Worm (Caenorhabditis elegans): ENCODE results near the gene srh-16.

The srh-16 gene

DNA sequence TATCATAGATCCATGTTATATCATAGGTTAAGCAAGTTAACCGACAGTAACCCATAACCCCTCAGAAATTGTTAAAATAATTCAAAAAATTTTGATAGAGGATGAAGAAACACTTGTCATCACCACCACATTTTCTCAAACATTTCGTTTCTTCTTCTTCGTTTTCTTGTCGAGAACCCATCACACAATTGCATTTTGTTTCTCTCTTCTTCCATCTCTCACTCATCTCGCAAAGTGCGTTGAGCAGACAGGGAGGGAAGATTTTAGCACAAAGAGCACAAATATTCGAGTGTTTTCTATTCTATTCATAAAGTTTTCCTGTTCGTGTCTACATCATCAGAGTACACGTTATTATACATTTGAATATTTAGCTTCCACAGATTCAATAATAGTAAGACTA, 22.8 kb downstream of the srh-16 start:
- TF ChIP-seq unc-42 (tag; optimal IDR thresholded peaks at IDR 0.05) (peak; percentile 59), hlh-15 (tag; optimal IDR thresholded peaks at IDR 0.05) (no peak)

- TF ChIP-seq fax-1 (tag; optimal IDR thresholded peaks at IDR 0.05): no peak
- no peak for TF ChIP-seq dmd-4 (tag; optimal IDR thresholded peaks at IDR 0.05; ENCODE audit: borderline replicate concordance)
Observed at ce11 chrV:12316076-12316475, 24.4 kb downstream of the srh-16 start.

DNA sequence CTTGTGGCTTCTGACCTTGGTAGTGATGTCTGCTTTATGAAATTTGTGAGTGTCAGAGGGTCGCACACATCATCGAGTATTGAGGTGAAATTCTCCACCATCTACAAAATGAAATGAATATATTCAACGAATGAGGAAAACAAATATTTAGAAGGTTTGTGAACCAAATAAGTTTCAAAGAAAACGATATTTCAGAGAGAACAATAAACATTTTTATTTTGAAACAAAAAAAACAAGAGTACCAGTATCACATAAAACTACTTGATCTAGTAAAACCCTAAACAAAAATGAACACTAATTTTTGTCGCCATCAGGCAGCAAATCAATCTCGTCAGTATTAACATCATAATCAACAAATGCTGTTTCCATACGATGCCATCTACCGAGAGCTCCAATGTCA, 25.4 kb downstream of the srh-16 start, which contains the start of gene R04F11.3:
R04F11.3 (minus strand) TSS at position 101 of the 400 bp plus-strand sequence.
- TF ChIP-seq syd-9 (tag; optimal IDR thresholded peaks at IDR 0.05): no peak
- TF ChIP-seq hlh-8 (tag; optimal IDR thresholded peaks at IDR 0.05): no peak
- TF ChIP-seq F13H6.1 (tag; optimal IDR thresholded peaks at IDR 0.05): no peak
- TF ChIP-seq pha-4 (tag; optimal IDR thresholded peaks at IDR 0.05): no peak
- no peak for TF ChIP-seq sdc-2 (tag; optimal IDR thresholded peaks at IDR 0.05)
- no peak for TF ChIP-seq ceh-14 (tag; optimal IDR thresholded peaks at IDR 0.05)
- no peak for TF ChIP-seq Y22D7AL.16 (tag; optimal IDR thresholded peaks at IDR 0.05)

DNA sequence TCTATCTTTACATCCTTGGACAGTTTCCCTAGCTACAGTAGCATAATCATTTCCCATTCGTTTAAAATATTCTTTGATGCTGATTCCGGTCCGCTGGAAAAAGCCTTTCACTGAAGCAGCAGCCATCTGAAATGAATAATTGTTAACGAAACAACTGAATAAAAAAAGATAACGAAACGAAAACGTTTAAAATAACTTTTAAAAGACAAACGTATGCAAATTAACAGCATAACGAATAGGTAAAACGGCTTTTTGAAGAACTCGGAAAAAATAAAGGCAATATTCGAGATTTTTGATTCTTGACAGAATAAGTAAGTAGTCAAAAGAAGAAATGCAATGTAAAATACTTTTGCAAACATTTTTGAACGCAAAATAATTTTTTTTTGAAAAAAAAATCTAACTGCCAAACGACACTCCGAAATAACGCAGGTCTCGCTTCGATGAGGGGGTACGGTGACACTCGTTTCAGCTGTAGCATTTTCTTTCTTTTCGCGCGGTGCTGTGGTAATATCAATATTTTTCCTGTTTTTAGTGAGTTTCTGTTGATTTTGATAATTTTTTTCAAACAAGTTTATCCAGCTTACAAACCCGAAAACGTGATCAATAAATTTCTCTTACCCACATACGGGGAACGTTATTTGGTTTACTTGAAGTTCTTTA, 26.4 kb downstream of the srh-16 start, which contains the start of the genes R04F11.5 and R04F11.2:
R04F11.5 (minus strand) TSS at position 126 of the 660 bp plus-strand sequence.
R04F11.2 (plus strand) TSS at position 488 of the 660 bp plus-strand sequence.
- TF ChIP-seq lim-6 (tag; optimal IDR thresholded peaks at IDR 0.05) (no peak), ceh-18 (tag; optimal IDR thresholded peaks at IDR 0.05) (peak; percentile 8), fkh-10 (GFP tag; optimal IDR thresholded peaks at IDR 0.05) (peak; percentile 6), syd-9 (tag; optimal IDR thresholded peaks at IDR 0.05) (no peak), ceh-14 (tag; optimal IDR thresholded peaks at IDR 0.05) (no peak), fkh-6 (tag; optimal IDR thresholded peaks at IDR 0.05) (no peak), nfya-1 (tag; optimal IDR thresholded peaks at IDR 0.05) (peak; percentile 84), hlh-30 (tag; optimal IDR thresholded peaks at IDR 0.05; ENCODE audit: insufficient read depth) (no peak), ttx-3 (tag; optimal IDR thresholded peaks at IDR 0.05) (no peak), unc-42 (tag; optimal IDR thresholded peaks at IDR 0.05) (peak; percentile 15), ceh-31 (tag; optimal IDR thresholded peaks at IDR 0.05) (peak; percentile 53), pros-1 (tag; optimal IDR thresholded peaks at IDR 0.05) (no peak), che-1 (tag; optimal IDR thresholded peaks at IDR 0.05) (no peak), ref-2 (tag; optimal IDR thresholded peaks at IDR 0.05) (peak; percentile 12), ceh-9 (tag; optimal IDR thresholded peaks at IDR 0.05) (no peak)

DNA sequence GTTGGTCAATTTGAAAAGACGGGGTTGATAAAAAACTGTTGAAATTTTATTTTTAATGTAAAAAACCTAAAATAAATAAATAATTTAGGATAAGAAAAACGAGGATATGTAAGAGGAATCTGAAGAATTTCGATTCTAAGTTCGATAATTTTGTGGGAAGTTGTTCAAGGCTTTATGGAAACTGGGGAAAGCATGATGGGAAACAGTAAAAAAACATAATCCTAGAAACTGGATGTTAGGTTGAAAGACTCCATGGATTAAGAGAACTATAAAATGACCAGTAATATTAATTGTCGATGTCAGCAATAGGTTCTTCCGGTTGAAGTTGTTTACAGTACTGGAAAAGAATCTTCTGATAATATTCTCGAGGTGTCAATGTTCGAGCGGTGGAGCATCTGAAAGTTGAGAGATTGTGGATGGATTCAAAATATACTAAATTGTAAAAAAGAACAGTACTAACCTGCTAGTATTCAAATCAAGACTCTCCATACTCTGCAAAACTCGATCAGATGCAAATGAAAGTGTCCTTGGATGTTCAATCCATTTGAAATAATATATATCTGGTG, 28.7 kb downstream of the srh-16 start:
- TF ChIP-seq ttx-3 (tag; optimal IDR thresholded peaks at IDR 0.05) (no peak), ceh-9 (tag; optimal IDR thresholded peaks at IDR 0.05) (no peak), tbx-2 (tag; optimal IDR thresholded peaks at IDR 0.05) (no peak), C08G9.2 (tag; optimal IDR thresholded peaks at IDR 0.05) (no peak), nhr-11 (tag; optimal IDR thresholded peaks at IDR 0.05) (no peak), unc-3 (GFP tag; conservative IDR thresholded peaks at IDR 0.05) (no peak), unc-3 (tag; optimal IDR thresholded peaks at IDR 0.05) (no peak), dmd-4 (tag; optimal IDR thresholded peaks at IDR 0.05; ENCODE audit: borderline replicate concordance) (no peak), pha-4 (tag; optimal IDR thresholded peaks at IDR 0.05) (no peak)

DNA sequence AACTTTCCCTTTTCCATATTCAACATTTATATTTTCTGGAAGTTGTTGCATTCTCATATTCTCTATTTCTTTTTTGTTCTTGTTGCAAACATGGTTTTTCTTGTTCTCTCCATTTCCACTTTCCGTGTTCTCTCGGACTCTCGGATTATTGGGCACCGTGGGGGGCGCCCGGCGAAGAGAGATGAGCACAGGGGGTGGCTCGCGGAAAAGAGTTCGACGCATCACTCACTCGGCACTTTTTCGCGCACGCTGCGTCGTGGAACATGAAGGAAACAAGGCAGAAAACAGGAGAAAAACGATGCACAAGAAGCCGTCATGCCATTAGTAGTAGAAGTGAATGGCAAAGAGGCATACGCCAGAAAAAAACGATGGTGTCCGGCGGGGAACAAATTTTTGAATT, 35.0 kb downstream of the srh-16 start:
- TF ChIP-seq nfya-1 (tag; optimal IDR thresholded peaks at IDR 0.05): no peak
- no peak for TF ChIP-seq ref-2 (tag; optimal IDR thresholded peaks at IDR 0.05)
- no peak for TF ChIP-seq npax-4 (tag; optimal IDR thresholded peaks at IDR 0.05)
- no peak for TF ChIP-seq ceh-22 (tag; optimal IDR thresholded peaks at IDR 0.05)
- TF ChIP-seq K02D7.2 (tag; optimal IDR thresholded peaks at IDR 0.05): no peak
- no peak for TF ChIP-seq odd-2 (tag; optimal IDR thresholded peaks at IDR 0.05)
- TF ChIP-seq ceh-19 (GFP tag; optimal IDR thresholded peaks at IDR 0.05): no peak
- TF ChIP-seq unc-42 (tag; optimal IDR thresholded peaks at IDR 0.05): no peak
- TF ChIP-seq pat-9 (tag; optimal IDR thresholded peaks at IDR 0.05): no peak
- TF ChIP-seq sox-4 (tag; optimal IDR thresholded peaks at IDR 0.05): no peak
- no peak for TF ChIP-seq gmeb-2 (tag; optimal IDR thresholded peaks at IDR 0.05)
- TF ChIP-seq ceh-48 (tag; optimal IDR thresholded peaks at IDR 0.05): no peak

All from whole organism, late embryonic.